Worm (Caenorhabditis elegans) whole organism, mixed stage, embryonic: ENCODE data around the gene snap-29.

Source experiments
- M03D4.4 ChIP-seq: sonication (generic microtip); optimal IDR thresholded peaks from 2 replicates; lab custom pipeline; 2017; ENCODE audit warnings: mild to moderate bottlenecking, missing genetic modification characterization, missing compliant biosample characterization
- bed-3 ChIP-seq: fragments of 200-800 bp; sonication (Bioruptor generic); optimal IDR thresholded peaks from 3 replicates; lab custom pipeline; 2018; ENCODE audit warnings: mild to moderate bottlenecking, missing genetic modification characterization, moderate library complexity, missing compliant biosample characterization
- blmp-1 ChIP-seq: fragments of 150-350 bp; optimal IDR thresholded peaks from 2 replicates; lab custom pipeline; 2014; ENCODE audit warnings: missing biosample characterization, missing genetic modification characterization
- ceh-39 ChIP-seq: fragments of 150-350 bp; optimal IDR thresholded peaks from 2 replicates; lab custom pipeline; 2014; ENCODE audit warnings: missing biosample characterization, missing genetic modification characterization
- ceh-43 ChIP-seq: fragments of 200-800 bp; sonication (Bioruptor generic); optimal IDR thresholded peaks from 2 replicates; lab custom pipeline; 2018; ENCODE audit warnings: mild to moderate bottlenecking, missing genetic modification characterization, moderate library complexity, missing compliant biosample characterization
- ceh-83 ChIP-seq: fragments of 200-800 bp; sonication (Bioruptor generic); optimal IDR thresholded peaks from 2 replicates; lab custom pipeline; 2018; ENCODE audit warnings: mild to moderate bottlenecking, missing genetic modification characterization, missing compliant biosample characterization
- ces-1 ChIP-seq: fragments of 150-350 bp; optimal IDR thresholded peaks from 2 replicates; lab custom pipeline; 2014; ENCODE audit warnings: missing biosample characterization, missing genetic modification reagents, missing genetic modification characterization
- drap-1 ChIP-seq: fragments of 200-800 bp; sonication (Bioruptor generic); optimal IDR thresholded peaks from 3 replicates; lab custom pipeline; 2018; ENCODE audit warnings: mild to moderate bottlenecking, missing genetic modification characterization, missing compliant biosample characterization
- elt-1 ChIP-seq: sonication (generic microtip); optimal IDR thresholded peaks from 2 replicates; lab custom pipeline; 2017; ENCODE audit warnings: missing genetic modification characterization, mild to moderate bottlenecking, missing compliant biosample characterization, antibody characterized with exemption, moderate library complexity, borderline replicate concordance; ENCODE audit not compliant: insufficient read depth
- elt-3 ChIP-seq: fragments of 150-350 bp; optimal IDR thresholded peaks from 2 replicates; lab custom pipeline; 2014; ENCODE audit warnings: missing biosample characterization, missing genetic modification characterization
- flh-1 ChIP-seq: fragments of 200-800 bp; sonication (Bioruptor generic); optimal IDR thresholded peaks from 2 replicates; lab custom pipeline; 2018; ENCODE audit warnings: mild to moderate bottlenecking, missing genetic modification characterization, moderate library complexity, missing compliant biosample characterization
- ham-2 ChIP-seq: fragments of 200-800 bp; sonication (Bioruptor generic); optimal IDR thresholded peaks from 2 replicates; lab custom pipeline; 2018; ENCODE audit warnings: mild to moderate bottlenecking, missing genetic modification characterization, missing compliant biosample characterization
- hlh-1 ChIP-seq: fragments of 150-350 bp; optimal IDR thresholded peaks from 2 replicates; lab custom pipeline; 2014; ENCODE audit warnings: missing biosample characterization, missing genetic modification reagents, missing genetic modification characterization
- lin-13 ChIP-seq: fragments of 150-350 bp; optimal IDR thresholded peaks from 2 replicates; lab custom pipeline; 2014; ENCODE audit warnings: missing biosample characterization, missing genetic modification characterization
- lin-32 ChIP-seq: fragments of 200-800 bp; sonication (Bioruptor generic); optimal IDR thresholded peaks from 2 replicates; lab custom pipeline; 2018; ENCODE audit warnings: mild to moderate bottlenecking, missing genetic modification characterization, missing compliant biosample characterization
- lsy-2 ChIP-seq: fragments of 150-350 bp; optimal IDR thresholded peaks from 2 replicates; lab custom pipeline; 2014; ENCODE audit warnings: missing biosample characterization, missing genetic modification characterization
- mab-5 ChIP-seq: fragments of 150-350 bp; optimal IDR thresholded peaks from 2 replicates; lab custom pipeline; 2014; ENCODE audit warnings: missing biosample characterization, missing genetic modification characterization
- mep-1 ChIP-seq: fragments of 150-350 bp; optimal IDR thresholded peaks from 2 replicates; lab custom pipeline; 2017; ENCODE audit warnings: missing biosample characterization, missing genetic modification reagents, missing genetic modification characterization, inconsistent platforms
- mls-2 ChIP-seq: sonication (generic microtip); optimal IDR thresholded peaks from 2 replicates; lab custom pipeline; 2016; ENCODE audit warnings: mild to moderate bottlenecking, missing genetic modification characterization, moderate library complexity, missing compliant biosample characterization
- nhr-12 ChIP-seq: fragments of 150-350 bp; optimal IDR thresholded peaks from 2 replicates; lab custom pipeline; 2014; ENCODE audit warnings: missing biosample characterization, missing genetic modification characterization
- nhr-2 ChIP-seq: fragments of 150-350 bp; optimal IDR thresholded peaks from 2 replicates; lab custom pipeline; 2014; ENCODE audit warnings: missing biosample characterization, missing genetic modification characterization
- nhr-237 ChIP-seq: fragments of 150-350 bp; optimal IDR thresholded peaks from 2 replicates; lab custom pipeline; 2014; ENCODE audit warnings: missing biosample characterization, missing genetic modification characterization
- nhr-28 ChIP-seq: fragments of 150-350 bp; optimal IDR thresholded peaks from 2 replicates; lab custom pipeline; 2014; ENCODE audit warnings: missing biosample characterization, missing genetic modification characterization
- nhr-76 ChIP-seq: sonication (generic microtip); optimal IDR thresholded peaks from 2 replicates; lab custom pipeline; 2017; ENCODE audit warnings: missing biosample characterization, missing genetic modification characterization
- pha-4 ChIP-seq: fragments of 150-350 bp; optimal IDR thresholded peaks from 2 replicates; lab custom pipeline; 2018; ENCODE audit warnings: missing biosample characterization, missing genetic modification reagents, missing genetic modification characterization
- sem-2 ChIP-seq: fragments of 200-800 bp; sonication (Bioruptor generic); optimal IDR thresholded peaks from 2 replicates; lab custom pipeline; 2018; ENCODE audit warnings: mild to moderate bottlenecking, missing genetic modification characterization, missing compliant biosample characterization
- snpc-4 ChIP-seq: fragments of 150-350 bp; optimal IDR thresholded peaks from 2 replicates; lab custom pipeline; 2014; ENCODE audit warnings: missing biosample characterization, missing genetic modification characterization
- sptf-1 ChIP-seq: sonication (generic microtip); optimal IDR thresholded peaks from 2 replicates; lab custom pipeline; 2017; ENCODE audit warnings: mild to moderate bottlenecking, missing genetic modification characterization, moderate library complexity, missing compliant biosample characterization
- tbx-8 ChIP-seq: fragments of 200-800 bp; sonication (Bioruptor generic); optimal IDR thresholded peaks from 2 replicates; lab custom pipeline; 2018; ENCODE audit warnings: mild to moderate bottlenecking, missing genetic modification characterization, moderate library complexity, missing compliant biosample characterization
- unc-120 ChIP-seq: sonication (generic microtip); optimal IDR thresholded peaks from 2 replicates; lab custom pipeline; 2017; ENCODE audit warnings: missing genetic modification characterization, missing compliant biosample characterization; ENCODE audit not compliant: poor library complexity, severe bottlenecking
- unc-39 ChIP-seq: fragments of 150-350 bp; optimal IDR thresholded peaks from 2 replicates; lab custom pipeline; 2014; ENCODE audit warnings: missing biosample characterization, missing genetic modification characterization
- unc-62 ChIP-seq: fragments of 150-350 bp; optimal IDR thresholded peaks from 2 replicates; lab custom pipeline; 2014; ENCODE audit warnings: missing biosample characterization, missing genetic modification reagents, missing genetic modification characterization
- zip-8 ChIP-seq: fragments of 150-350 bp; optimal IDR thresholded peaks from 2 replicates; lab custom pipeline; 2014; ENCODE audit warnings: missing biosample characterization, missing genetic modification characterization
- ztf-11 ChIP-seq: fragments of 150-350 bp; optimal IDR thresholded peaks from 2 replicates; lab custom pipeline; 2014; ENCODE audit warnings: missing biosample characterization, missing genetic modification characterization

The snap-29 gene

DNA sequence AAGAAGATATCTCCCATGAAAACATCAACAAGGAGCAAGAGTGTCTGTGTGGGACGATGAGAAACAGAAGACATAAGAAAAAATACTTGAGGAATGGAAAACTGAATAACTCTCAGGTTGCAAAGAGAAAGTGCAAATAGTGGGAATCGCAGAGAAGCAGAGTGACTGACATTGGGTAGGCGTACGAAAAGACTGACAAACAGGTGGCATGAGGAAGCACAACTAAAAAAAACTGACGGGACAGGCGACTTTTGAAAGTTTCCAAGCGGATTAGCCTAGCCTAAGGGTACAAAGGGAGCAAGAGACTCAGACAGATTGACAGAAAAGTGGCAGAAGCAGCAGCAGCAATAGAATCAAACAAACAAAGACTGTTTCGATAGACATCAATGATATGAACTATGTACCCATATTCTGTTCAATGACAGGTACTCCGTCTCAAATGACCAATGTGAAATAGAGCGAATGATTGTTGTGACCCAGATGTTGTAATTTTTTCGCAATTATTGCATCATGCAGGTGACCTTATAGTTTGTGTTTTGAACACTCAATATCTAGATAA, 41.6 kb upstream of the snap-29 start:
- no peak for TF ChIP-seq ceh-43 (GFP tag; lab: Kevin White, UChicago)
- no peak for TF ChIP-seq ztf-11 (tag; lab: Kevin White, UChicago)
- TF ChIP-seq unc-62 (GFP tag; lab: Kevin White, UChicago) = peak; percentile 74
- no peak for TF ChIP-seq elt-1 (tag; lab: Kevin White, UChicago)
- TF ChIP-seq hlh-1 (tag; lab: Kevin White, UChicago) = peak; percentile 70
- TF ChIP-seq sptf-1 (tag; lab: Kevin White, UChicago) = no peak
- TF ChIP-seq nhr-237 = peak; percentile 21
- no peak for TF ChIP-seq blmp-1 (tag; lab: Kevin White, UChicago)
- TF ChIP-seq zip-8 (tag; lab: Kevin White, UChicago) = peak; percentile 26
- TF ChIP-seq unc-120 (tag; lab: Kevin White, UChicago) = peak; percentile 39

DNA sequence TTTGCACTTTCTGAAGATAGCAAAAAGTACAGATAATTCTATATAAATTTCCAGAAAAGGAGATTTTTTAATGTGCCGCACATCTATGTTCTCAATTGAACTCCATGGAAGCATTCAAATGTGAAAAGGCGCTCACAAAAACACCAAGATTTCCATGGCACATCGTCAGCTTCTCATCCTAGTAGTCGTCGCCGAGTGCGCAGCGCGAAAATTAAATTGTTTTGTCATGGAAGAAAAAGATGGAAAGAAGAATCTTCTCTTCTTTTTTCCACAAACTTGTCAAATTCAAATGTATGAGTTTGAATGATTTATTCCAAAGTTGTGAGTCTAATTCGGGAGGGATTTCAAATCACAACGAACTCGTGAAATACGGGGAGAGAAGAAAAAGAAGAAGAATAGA, 38.7 kb upstream of the snap-29 start:
- TF ChIP-seq ces-1 (GFP tag; lab: Kevin White, UChicago) (peak; percentile 81), nhr-76 (no peak)

DNA sequence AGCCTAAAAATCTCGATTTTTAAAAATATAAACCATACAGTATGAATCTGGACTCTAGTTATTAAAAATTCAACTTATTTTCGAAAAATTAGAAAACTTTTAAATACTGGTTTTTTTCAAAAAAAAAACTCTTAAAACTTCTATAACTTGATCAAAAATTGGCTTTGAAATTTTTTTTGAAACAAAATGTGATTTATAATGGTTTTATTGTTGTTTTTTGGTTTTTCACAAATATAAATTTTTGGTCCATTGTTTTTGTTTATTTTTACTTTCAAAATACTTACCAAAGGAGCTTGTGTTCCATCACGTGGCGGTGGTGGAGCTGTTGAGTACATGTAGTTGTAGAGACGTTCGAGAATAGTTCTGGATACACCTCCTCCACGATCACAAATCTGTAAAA, 37.8 kb upstream of the snap-29 start:
- no peak for TF ChIP-seq mab-5 (tag; lab: Kevin White, UChicago)
- TF ChIP-seq unc-120 (tag; lab: Kevin White, UChicago) = no peak
- no peak for TF ChIP-seq lin-13 (tag; lab: Kevin White, UChicago)
- no peak for TF ChIP-seq ceh-39 (tag; lab: Kevin White, UChicago)
- TF ChIP-seq elt-3 (tag; lab: Kevin White, UChicago) = no peak
- TF ChIP-seq snpc-4 (tag; lab: Kevin White, UChicago) = no peak
- no peak for TF ChIP-seq nhr-2 (tag; lab: Kevin White, UChicago)
- TF ChIP-seq mls-2 (tag; lab: Kevin White, UChicago) = no peak
- TF ChIP-seq unc-62 (GFP tag; lab: Kevin White, UChicago) = no peak
- no peak for TF ChIP-seq sptf-1 (tag; lab: Kevin White, UChicago)
- no peak for TF ChIP-seq elt-1 (tag; lab: Kevin White, UChicago)
- no peak for TF ChIP-seq lin-32 (GFP tag; lab: Kevin White, UChicago)
- no peak for TF ChIP-seq nhr-12 (tag; lab: Kevin White, UChicago)
- no peak for TF ChIP-seq mep-1
- no peak for TF ChIP-seq nhr-237
- TF ChIP-seq sem-2 (GFP tag; lab: Kevin White, UChicago) = no peak
- no peak for TF ChIP-seq drap-1
- no peak for TF ChIP-seq nhr-76
- TF ChIP-seq nhr-28 (tag; lab: Kevin White, UChicago) = no peak
- no peak for TF ChIP-seq ceh-43 (GFP tag; lab: Kevin White, UChicago)

DNA sequence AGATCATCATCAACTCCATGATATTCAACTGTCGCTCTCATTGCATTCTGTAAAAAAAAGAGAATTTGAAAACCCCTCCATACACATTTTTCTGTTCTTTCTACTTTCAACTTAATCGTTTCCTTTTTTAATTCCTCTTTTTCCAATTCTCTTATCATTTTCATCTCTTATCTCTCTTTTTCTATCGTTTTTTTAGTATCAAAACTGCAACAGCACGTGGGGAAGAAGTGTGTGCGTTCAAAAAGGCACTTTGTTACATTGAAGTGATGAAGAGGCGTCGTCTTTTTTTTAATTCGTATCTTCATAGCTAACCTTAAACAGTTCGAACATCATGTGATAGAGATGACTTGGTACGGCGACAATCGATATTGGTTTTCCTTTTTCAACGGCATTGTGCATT, 36.9 kb upstream of the snap-29 start:
- no peak for TF ChIP-seq snpc-4 (tag; lab: Kevin White, UChicago)
- no peak for TF ChIP-seq nhr-76
- no peak for TF ChIP-seq flh-1
- TF ChIP-seq pha-4 (tag; lab: Kevin White, UChicago) = no peak
- TF ChIP-seq ceh-83 (GFP tag; lab: Kevin White, UChicago) = no peak

DNA sequence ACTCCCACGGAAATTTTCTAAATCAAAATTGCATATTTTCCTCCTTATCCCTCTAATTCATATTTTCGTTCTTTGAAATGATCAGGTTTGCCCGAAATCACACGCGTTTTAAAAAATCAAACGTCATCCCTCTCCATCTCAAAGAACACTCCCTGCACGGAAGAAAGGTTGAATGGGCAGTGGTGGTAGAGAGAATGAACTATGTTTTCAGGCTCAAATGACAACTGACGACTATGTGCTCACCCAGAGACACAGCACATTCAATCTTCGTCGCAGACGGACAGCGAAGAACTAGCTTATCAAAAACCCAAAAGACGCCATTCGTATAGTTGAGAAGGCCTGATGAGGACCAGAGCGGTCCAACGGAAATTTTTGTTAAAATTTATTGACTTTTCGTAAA, 36.3 kb upstream of the snap-29 start:
- TF ChIP-seq pha-4 (tag; lab: Kevin White, UChicago) (no peak), unc-120 (tag; lab: Kevin White, UChicago) (peak; percentile 2)

DNA sequence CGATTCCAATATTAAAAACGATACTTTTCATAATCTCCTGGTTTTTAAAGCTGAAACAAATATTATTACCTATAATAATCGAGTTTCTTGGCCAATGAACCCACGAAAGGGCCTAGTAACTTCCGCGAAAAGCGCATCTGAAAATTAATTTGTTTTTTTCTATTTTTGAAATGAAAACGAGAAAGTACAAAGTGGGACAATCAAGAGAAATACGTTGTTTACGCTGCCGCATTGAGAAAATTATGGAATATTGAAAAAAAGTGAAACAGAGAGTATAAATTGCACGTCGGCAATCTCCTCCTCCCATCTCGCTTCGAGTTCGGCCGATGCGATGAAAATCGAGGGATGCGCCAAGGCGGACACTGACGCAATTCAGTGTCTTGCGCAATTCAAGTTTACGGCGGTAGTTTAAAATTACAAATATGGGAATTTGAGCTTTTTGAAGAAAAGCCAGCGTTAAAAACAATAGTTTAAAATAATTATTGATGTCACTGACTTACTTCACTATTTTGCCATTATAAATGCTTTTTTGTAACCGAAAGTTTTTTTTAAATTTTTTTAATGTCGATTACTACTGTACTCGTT, 34.7 kb upstream of the snap-29 start, which contains the start of gene pdhk-2:
Gene pdhk-2, minus strand, starts transcription at position 137 of the 585 bp plus-strand sequence.
- TF ChIP-seq elt-3 (tag; lab: Kevin White, UChicago) = no peak
- TF ChIP-seq sptf-1 (tag; lab: Kevin White, UChicago) = peak; percentile 86
- TF ChIP-seq mab-5 (tag; lab: Kevin White, UChicago) = no peak
- TF ChIP-seq lsy-2 (tag; lab: Kevin White, UChicago) = peak; percentile 85
- peak; percentile 71 for TF ChIP-seq ceh-43 (GFP tag; lab: Kevin White, UChicago)
- peak; percentile 31 for TF ChIP-seq bed-3 (GFP tag; lab: Kevin White, UChicago)
- TF ChIP-seq sem-2 (GFP tag; lab: Kevin White, UChicago) = no peak
- no peak for TF ChIP-seq snpc-4 (tag; lab: Kevin White, UChicago)
- peak; percentile 54 for TF ChIP-seq hlh-1 (tag; lab: Kevin White, UChicago)
- TF ChIP-seq M03D4.4 (tag; lab: Kevin White, UChicago) = peak; percentile 78
- TF ChIP-seq lin-32 (GFP tag; lab: Kevin White, UChicago) = peak; percentile 4
- no peak for TF ChIP-seq nhr-76
- peak; percentile 78 for TF ChIP-seq ces-1 (GFP tag; lab: Kevin White, UChicago)
- peak; percentile 80 for TF ChIP-seq nhr-237
- TF ChIP-seq ham-2 (GFP tag; lab: Kevin White, UChicago) = peak; percentile 39
- no peak for TF ChIP-seq nhr-28 (tag; lab: Kevin White, UChicago)
- peak; percentile 67 for TF ChIP-seq ceh-39 (tag; lab: Kevin White, UChicago)
- peak; percentile 90 for TF ChIP-seq unc-120 (tag; lab: Kevin White, UChicago)
- TF ChIP-seq lin-13 (tag; lab: Kevin White, UChicago) = peak; percentile 87
- TF ChIP-seq pha-4 (tag; lab: Kevin White, UChicago) = peak; percentile 76
- TF ChIP-seq blmp-1 (tag; lab: Kevin White, UChicago) = no peak
- peak; percentile 58 for TF ChIP-seq elt-1 (tag; lab: Kevin White, UChicago)
- TF ChIP-seq nhr-12 (tag; lab: Kevin White, UChicago) = no peak
- no peak for TF ChIP-seq unc-39 (tag; lab: Kevin White, UChicago)
- TF ChIP-seq ceh-83 (GFP tag; lab: Kevin White, UChicago) = peak; percentile 72
- TF ChIP-seq drap-1 = peak; percentile 76
- TF ChIP-seq flh-1 = peak; percentile 4
- TF ChIP-seq unc-62 (GFP tag; lab: Kevin White, UChicago) = peak; percentile 57
- no peak for TF ChIP-seq tbx-8 (GFP tag; lab: Kevin White, UChicago)
